Worm (Caenorhabditis elegans): ENCODE measurements around the gene C17G10.13.

The C17G10.13 gene

ce11 chrII:5605538-5605945 lies 16.0 kb upstream of the C17G10.13 start (continued):
- TF ChIP-seq mxl-3 (GFP tag; optimal IDR thresholded peaks at IDR 0.05): peak; percentile 58
- TF ChIP-seq rbr-2 (tag; optimal IDR thresholded peaks at IDR 0.05): no peak
- TF ChIP-seq lin-13 (GFP tag; optimal IDR thresholded peaks at IDR 0.05): no peak
- TF ChIP-seq Y75B8A.6 (GFP tag; IDR thresholded peaks at IDR 0.05): no peak
- no peak for TF ChIP-seq D1046.2 (GFP tag; IDR thresholded peaks at IDR 0.05)
- no peak for TF ChIP-seq Y105C5A.15 (GFP tag; IDR thresholded peaks at IDR 0.05)
- TF ChIP-seq dve-1 (tag; optimal IDR thresholded peaks at IDR 0.05; ENCODE audit: insufficient read depth): peak; percentile 68
- TF ChIP-seq mdl-1 (tag; optimal IDR thresholded peaks at IDR 0.05): peak; percentile 27 to 84
- TF ChIP-seq tra-1 (GFP tag; IDR thresholded peaks at IDR 0.05): 0 out of 2 replicates have a peak, but pooled peaks have one; percentile 5
- TF ChIP-seq gei-8 (GFP tag; optimal IDR thresholded peaks at IDR 0.05): no peak
- TF ChIP-seq hlh-30 (tag; optimal IDR thresholded peaks at IDR 0.05; ENCODE audit: insufficient read depth): no peak
- TF ChIP-seq lsy-2 (tag; optimal IDR thresholded peaks at IDR 0.05): peak; percentile 23 to 45
- no peak for TF ChIP-seq ceh-82 (tag; optimal IDR thresholded peaks at IDR 0.05)
- TF ChIP-seq nhr-237 (tag; optimal IDR thresholded peaks at IDR 0.05): peak; percentile 21
- peak; percentile 66 for TF ChIP-seq nhr-77 (tag; optimal IDR thresholded peaks at IDR 0.05)
- TF ChIP-seq snpc-1.2 (GFP tag; IDR thresholded peaks at IDR 0.05): no peak
- peak; percentile 51 for TF ChIP-seq nhr-76 (tag; optimal IDR thresholded peaks at IDR 0.05)
- peak; percentile 93 for TF ChIP-seq nhr-28 (tag; optimal IDR thresholded peaks at IDR 0.05)
- peak; percentile 72 for TF ChIP-seq mep-1 (tag; optimal IDR thresholded peaks at IDR 0.05)
- TF ChIP-seq lin-38 (GFP tag; IDR thresholded peaks at IDR 0.05): no peak
- TF ChIP-seq php-3 (GFP tag; IDR thresholded peaks at IDR 0.05): peak; percentile 41; the same call in 1 of the 2 replicates
- peak; percentile 62 for TF ChIP-seq pqm-1 (tag; optimal IDR thresholded peaks at IDR 0.05)
- no peak for TF ChIP-seq zip-2 (tag; optimal IDR thresholded peaks at IDR 0.05)
- TF ChIP-seq ceh-44 (GFP tag; IDR thresholded peaks at IDR 0.05): no peak
- TF ChIP-seq ceh-28 (tag; optimal IDR thresholded peaks at IDR 0.05): peak; percentile 21

ce11 chrII:5604441-5604840 lies 14.9 kb upstream of the C17G10.13 start:
- TF ChIP-seq Y48G9A.11 (GFP tag; IDR thresholded peaks at IDR 0.05) (no peak), dmd-8 (GFP tag; IDR thresholded peaks at IDR 0.05) (no peak), php-3 (GFP tag; IDR thresholded peaks at IDR 0.05) (no peak), lim-7 (GFP tag; IDR thresholded peaks at IDR 0.05) (no peak), snpc-4 (tag; optimal IDR thresholded peaks at IDR 0.05) (no peak), dmd-9 (GFP tag; IDR thresholded peaks at IDR 0.05) (no peak), lin-13 (GFP tag; optimal IDR thresholded peaks at IDR 0.05) (no peak), saeg-2 (GFP tag; IDR thresholded peaks at IDR 0.05) (no peak), nhr-76 (tag; optimal IDR thresholded peaks at IDR 0.05) (no peak), pha-4 (GFP tag; IDR thresholded peaks at IDR 0.05) (no peak), pha-4 (tag; optimal IDR thresholded peaks at IDR 0.05) (no peak), zag-1 (tag; optimal IDR thresholded peaks at IDR 0.05) (no peak), daf-12 (tag; optimal IDR thresholded peaks at IDR 0.05) (no peak)

DNA sequence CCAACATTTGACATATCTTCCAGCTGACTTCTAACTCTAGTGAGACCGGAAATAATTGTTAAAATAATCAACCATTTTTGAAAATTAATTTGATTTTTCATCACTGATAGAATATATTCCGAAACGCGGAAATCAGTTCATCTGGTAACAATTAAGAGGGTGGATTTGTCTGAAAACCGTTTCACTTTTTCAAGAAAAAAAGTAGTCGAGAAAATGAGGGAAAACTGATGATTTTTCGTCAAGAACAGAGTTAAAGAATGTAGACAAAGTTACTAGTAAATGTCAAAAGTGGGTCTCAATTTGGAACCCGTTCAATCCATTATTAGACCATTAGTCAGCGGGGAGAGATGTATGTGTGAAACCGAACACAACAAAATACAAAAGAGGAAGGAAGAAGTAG lies 13.6 kb upstream of the C17G10.13 start, which contains the start of gene C17G10.6:
Gene C17G10.6, minus strand, starts transcription at position 101 of the 400 bp plus-strand sequence.
- no peak for TF ChIP-seq attf-4 (tag; optimal IDR thresholded peaks at IDR 0.05)
- TF ChIP-seq skn-1 (tag; optimal IDR thresholded peaks at IDR 0.05): no peak
- no peak for TF ChIP-seq nhr-6 (tag; optimal IDR thresholded peaks at IDR 0.05)
- TF ChIP-seq hmg-1.1 (GFP tag; IDR thresholded peaks at IDR 0.05): no peak
- no peak for TF ChIP-seq ztf-11 (tag; optimal IDR thresholded peaks at IDR 0.05)
- TF ChIP-seq mdt-29 (GFP tag; IDR thresholded peaks at IDR 0.05): no peak
- no peak for TF ChIP-seq D1046.2 (GFP tag; IDR thresholded peaks at IDR 0.05)
- TF ChIP-seq nhr-48 (tag; optimal IDR thresholded peaks at IDR 0.05): no peak
- TF ChIP-seq R02D3.7 (tag; optimal IDR thresholded peaks at IDR 0.05): no peak
- TF ChIP-seq aly-2 (tag; optimal IDR thresholded peaks at IDR 0.05): no peak
- TF ChIP-seq ceh-32 (tag; optimal IDR thresholded peaks at IDR 0.05; ENCODE audit: poor library complexity): no peak

Measured in whole organism, L4 larva.